Fruit fly (Drosophila melanogaster) whole organism, adult: ENCODE results near the gene CG32161.

Experiments
- CG12768 ChIP-seq: fragments of 200-800 bp; sonication (Bioruptor generic); optimal IDR thresholded peaks from 2 replicates; lab custom pipeline; 2017; ENCODE audit warnings: missing biosample characterization, missing genetic modification characterization, mild to moderate bottlenecking, moderate library complexity, missing genetic modification reagents
- CG14711 ChIP-seq: fragments of 200-800 bp; sonication (Bioruptor generic); optimal IDR thresholded peaks from 2 replicates; lab custom pipeline; 2018; ENCODE audit warnings: missing biosample characterization, mild to moderate bottlenecking, missing genetic modification characterization, moderate library complexity
- CG1620 ChIP-seq: fragments of 200-800 bp; sonication (Bioruptor generic); optimal IDR thresholded peaks from 2 replicates; lab custom pipeline; 2016; ENCODE audit warnings: missing biosample characterization, missing genetic modification characterization
- CG5204 ChIP-seq: fragments of 200-800 bp; sonication (Bioruptor generic); optimal IDR thresholded peaks from 2 replicates; lab custom pipeline; 2016; ENCODE audit warnings: missing biosample characterization, missing genetic modification characterization
- CG7101 ChIP-seq: fragments of 200-800 bp; sonication (Bioruptor generic); optimal IDR thresholded peaks from 2 replicates; lab custom pipeline; 2018; ENCODE audit warnings: missing biosample characterization, mild to moderate bottlenecking, missing genetic modification characterization, moderate library complexity
- Clk ChIP-seq: fragments of 200-800 bp; sonication (Bioruptor generic); optimal IDR thresholded peaks from 2 replicates; lab custom pipeline; 2017; ENCODE audit warnings: missing biosample characterization, missing genetic modification characterization
- Hr96 ChIP-seq: fragments of 200-800 bp; sonication (Bioruptor generic); optimal IDR thresholded peaks from 2 replicates; lab custom pipeline; 2016; ENCODE audit warnings: missing biosample characterization, missing genetic modification characterization
- Mnt ChIP-seq: fragments of 200-800 bp; sonication (Bioruptor generic); optimal IDR thresholded peaks from 2 replicates; lab custom pipeline; 2016; ENCODE audit warnings: missing biosample characterization, mild to moderate bottlenecking, missing genetic modification characterization
- cic ChIP-seq: fragments of 200-800 bp; sonication (Bioruptor generic); optimal IDR thresholded peaks from 2 replicates; lab custom pipeline; 2017; ENCODE audit warnings: missing biosample characterization, mild to moderate bottlenecking, missing genetic modification characterization, moderate library complexity
- kay ChIP-seq: fragments of 200-800 bp; sonication (Bioruptor generic); peaks from one replicate; lab custom pipeline; 2016; ENCODE audit warnings: missing biosample characterization, missing genetic modification characterization, borderline replicate concordance
- ovo ChIP-seq: fragments of 200-800 bp; sonication (Bioruptor generic); optimal IDR thresholded peaks from 2 replicates; lab custom pipeline; 2016; ENCODE audit warnings: missing biosample characterization, missing genetic modification characterization
- tj ChIP-seq: fragments of 200-800 bp; sonication (Bioruptor generic); optimal IDR thresholded peaks from 3 replicates; lab custom pipeline; 2017; ENCODE audit warnings: missing biosample characterization, mild to moderate bottlenecking, missing genetic modification characterization, moderate library complexity
- toe ChIP-seq: fragments of 200-800 bp; sonication (Bioruptor generic); optimal IDR thresholded peaks from 2 replicates; lab custom pipeline; 2016; ENCODE audit warnings: missing biosample characterization, missing genetic modification characterization

DNA sequence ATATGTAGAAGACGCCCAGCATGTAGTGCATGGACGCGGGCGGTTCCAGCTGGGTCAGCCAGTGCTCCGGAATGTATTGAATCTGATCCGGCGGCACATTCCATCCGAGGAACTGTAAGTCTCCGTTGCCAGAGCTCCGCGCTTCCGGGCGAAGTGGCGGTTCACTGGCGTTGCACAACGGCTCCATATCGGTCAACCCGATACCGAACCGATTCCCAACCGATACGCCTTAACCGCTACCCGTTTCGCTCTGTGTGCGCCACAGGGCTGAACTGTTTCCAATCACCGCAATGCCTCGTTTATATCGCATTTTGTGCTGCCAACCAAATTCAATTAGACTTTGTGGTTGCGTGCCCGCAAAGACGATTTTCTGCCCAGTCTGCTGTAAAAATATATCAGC lies 16.3 kb downstream of the CG32161 start, which contains the start of gene Rh4:
- TF ChIP-seq cic = no peak
- no peak for TF ChIP-seq Mnt (GFP tag; lab: Kevin White, UChicago)
- TF ChIP-seq tj (GFP tag; lab: Kevin White, UChicago) = no peak
- no peak for TF ChIP-seq Hr96 (GFP tag; lab: Kevin White, UChicago)
- no peak for TF ChIP-seq kay (GFP tag; lab: Kevin White, UChicago)
- TF ChIP-seq toe (GFP tag; lab: Kevin White, UChicago) = no peak
- no peak for TF ChIP-seq CG1620 (GFP tag; lab: Kevin White, UChicago)
- TF ChIP-seq CG12768 (GFP tag; lab: Kevin White, UChicago) = no peak
- no peak for TF ChIP-seq CG7101 (tag; lab: Kevin White, UChicago)
- TF ChIP-seq ovo (GFP tag; lab: Kevin White, UChicago) = no peak
- TF ChIP-seq CG14711 (tag; lab: Kevin White, UChicago) = no peak
- TF ChIP-seq Clk (GFP tag; lab: Kevin White, UChicago) = no peak
- TF ChIP-seq CG5204 (GFP tag; lab: Kevin White, UChicago) = no peak
